Fruit fly (Drosophila melanogaster): ENCODE results near the gene Ilp5.

DNA sequence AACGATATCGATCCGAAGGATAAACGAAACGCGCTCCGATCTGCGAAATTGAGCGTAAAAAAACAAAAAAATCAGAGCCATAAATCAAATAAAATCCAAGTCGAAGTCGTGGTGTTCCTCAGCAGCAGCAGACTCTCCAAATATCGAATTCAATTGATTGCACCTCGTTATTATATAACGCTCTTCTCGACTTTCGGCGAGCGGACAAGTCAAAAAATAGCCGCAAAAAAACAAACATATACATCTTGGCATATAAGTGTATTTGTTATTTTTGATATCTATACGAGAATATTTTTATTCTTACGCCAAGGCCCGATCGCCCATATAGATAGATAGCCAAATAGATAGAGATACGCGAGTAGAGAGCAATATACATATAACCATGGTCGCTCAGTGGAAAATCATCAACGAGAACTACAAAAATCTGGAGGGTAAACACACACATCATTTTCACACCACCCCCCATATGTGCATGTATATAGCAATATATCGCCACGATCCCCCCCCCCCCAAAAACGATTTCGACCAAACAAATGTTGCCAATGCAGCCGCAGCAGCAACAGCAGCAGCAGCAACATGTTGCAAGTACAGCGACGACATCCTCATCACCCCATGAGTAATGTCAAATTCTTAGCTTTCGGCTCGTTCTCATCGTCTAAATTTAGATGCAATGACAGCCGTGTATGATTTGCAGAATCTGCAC, 6.1 kb upstream of the Ilp5 start:
- TF ChIP-seq svp (GFP tag) (no peak), CG16779 (tag; optimal IDR thresholded peaks at IDR 0.05) (no peak), CG10631 (GFP tag; optimal IDR thresholded peaks at IDR 0.05) (no peak), Gug (GFP tag; IDR thresholded peaks at IDR 0.05) (no peak), Hr38 (GFP tag; optimal IDR thresholded peaks at IDR 0.05) (no peak), CG10669 (GFP tag; optimal IDR thresholded peaks at IDR 0.05) (no peak), acj6 (GFP tag; optimal IDR thresholded peaks at IDR 0.05) (no peak), pdm3 (GFP tag; optimal IDR thresholded peaks at IDR 0.05) (no peak), CG8319 (GFP tag; optimal IDR thresholded peaks at IDR 0.05) (no peak), Smox (GFP tag; optimal IDR thresholded peaks at IDR 0.05) (no peak), CG6854 (GFP tag; optimal IDR thresholded peaks at IDR 0.05) (no peak), salr (GFP tag; optimal IDR thresholded peaks at IDR 0.05) (no peak), dsx (GFP tag; optimal IDR thresholded peaks at IDR 0.05; ENCODE audit: poor library complexity, severe bottlenecking) (no peak)
